Fruit fly (Drosophila melanogaster) whole organism: ENCODE measurements around the gene Herp.

Experiments
- CG8478 ChIP-seq: fragments of >200 bp; optimal IDR thresholded peaks from 2 replicates; lab custom pipeline; 2018; ENCODE audit warnings: inconsistent platforms
- EcR ChIP-seq, 2 experiments: fragments of >200 bp; optimal IDR thresholded peaks; 2 replicates each; lab custom pipeline; 2017; ENCODE audit warnings: missing biosample characterization in 2 of 2, missing genetic modification characterization in 2 of 2, missing genetic modification reagents in 2 of 2
- psq ChIP-seq: fragments of >200 bp; optimal IDR thresholded peaks from 2 replicates; lab custom pipeline; 2017

dm6 chr2L:7779785-7780184 is 20.1 kb downstream of the Herp start, which contains the start of gene Uro:
- TF ChIP-seq CG8478 (lab: Kevin White, UChicago) (no peak), psq (lab: Kevin White, UChicago) (no peak), EcR (GFP tag; optimal IDR thresholded peaks at IDR 0.05; lab: Kevin White, UChicago) (no peak)
